Worm (Caenorhabditis elegans): ENCODE results near the gene R09A8.5.
A peak's percentile ranks its signal among the peaks of the same experiment; 100 is the strongest.

Gene R09A8.5

ce11 chrX:12679603-12680002, 39.2 kb upstream of the R09A8.5 start:
- TF ChIP-seq nhr-28 (tag; optimal IDR thresholded peaks at IDR 0.05): no peak
- no peak for TF ChIP-seq sptf-1 (tag; optimal IDR thresholded peaks at IDR 0.05)
- TF ChIP-seq lin-13 (tag; optimal IDR thresholded peaks at IDR 0.05): no peak
- TF ChIP-seq blmp-1 (tag; optimal IDR thresholded peaks at IDR 0.05): peak; percentile 66
- no peak for TF ChIP-seq mls-2 (tag; optimal IDR thresholded peaks at IDR 0.05)
- no peak for TF ChIP-seq zip-8 (tag; optimal IDR thresholded peaks at IDR 0.05)
- no peak for TF ChIP-seq elt-3 (tag; optimal IDR thresholded peaks at IDR 0.05)
- no peak for TF ChIP-seq mep-1 (tag; optimal IDR thresholded peaks at IDR 0.05)

- TF ChIP-seq ceh-43 (GFP tag; optimal IDR thresholded peaks at IDR 0.05) (no peak), ces-1 (GFP tag; optimal IDR thresholded peaks at IDR 0.05) (no peak)
These were observed 38.2 kb upstream of the R09A8.5 start, which contains the start of gene adt-1 for ce11 chrX:12678532-12678931. adt-1 (plus strand) TSS chrX:12678832.

- TF ChIP-seq nhr-28 (tag; optimal IDR thresholded peaks at IDR 0.05): no peak
- no peak for TF ChIP-seq zip-8 (tag; optimal IDR thresholded peaks at IDR 0.05)
- TF ChIP-seq sptf-1 (tag; optimal IDR thresholded peaks at IDR 0.05): no peak
- TF ChIP-seq hlh-1 (tag; optimal IDR thresholded peaks at IDR 0.05): no peak
- TF ChIP-seq ceh-43 (GFP tag; optimal IDR thresholded peaks at IDR 0.05): no peak
- TF ChIP-seq ceh-39 (tag; optimal IDR thresholded peaks at IDR 0.05): no peak
- no peak for TF ChIP-seq unc-62 (GFP tag; optimal IDR thresholded peaks at IDR 0.05)
- TF ChIP-seq mab-5 (tag; optimal IDR thresholded peaks at IDR 0.05): no peak
- no peak for TF ChIP-seq nhr-2 (tag; optimal IDR thresholded peaks at IDR 0.05)
- no peak for TF ChIP-seq sem-2 (GFP tag; optimal IDR thresholded peaks at IDR 0.05)
- TF ChIP-seq nhr-237 (tag; optimal IDR thresholded peaks at IDR 0.05): no peak
- no peak for TF ChIP-seq nhr-12 (tag; optimal IDR thresholded peaks at IDR 0.05)
- no peak for TF ChIP-seq lin-32 (GFP tag; optimal IDR thresholded peaks at IDR 0.05)
- TF ChIP-seq nhr-76 (tag; optimal IDR thresholded peaks at IDR 0.05): no peak
These were observed 36.8 kb upstream of the R09A8.5 start for ce11 chrX:12677113-12677512.

ce11 chrX:12671638-12672290, 31.4 kb upstream of the R09A8.5 start:
- TF ChIP-seq ham-2 (GFP tag; optimal IDR thresholded peaks at IDR 0.05) (no peak), nhr-2 (tag; optimal IDR thresholded peaks at IDR 0.05) (peak; percentile 5), unc-62 (GFP tag; optimal IDR thresholded peaks at IDR 0.05) (peak; percentile 59), ceh-39 (tag; optimal IDR thresholded peaks at IDR 0.05) (no peak), unc-120 (tag; optimal IDR thresholded peaks at IDR 0.05; ENCODE audit: poor library complexity, severe bottlenecking) (no peak), hlh-1 (tag; optimal IDR thresholded peaks at IDR 0.05) (peak; percentile 83), elt-1 (tag; optimal IDR thresholded peaks at IDR 0.05; ENCODE audit: borderline replicate concordance, insufficient read depth) (peak; percentile 98)

- TF ChIP-seq unc-39 (tag; optimal IDR thresholded peaks at IDR 0.05): no peak
- no peak for TF ChIP-seq nhr-76 (tag; optimal IDR thresholded peaks at IDR 0.05)
- TF ChIP-seq lin-13 (tag; optimal IDR thresholded peaks at IDR 0.05): no peak
- peak; percentile 23 for TF ChIP-seq drap-1 (GFP tag; optimal IDR thresholded peaks at IDR 0.05)
- TF ChIP-seq snpc-4 (tag; optimal IDR thresholded peaks at IDR 0.05): no peak
- peak; percentile 13 for TF ChIP-seq nhr-2 (tag; optimal IDR thresholded peaks at IDR 0.05)
- TF ChIP-seq lsy-2 (tag; optimal IDR thresholded peaks at IDR 0.05): peak; percentile 10
- TF ChIP-seq ceh-39 (tag; optimal IDR thresholded peaks at IDR 0.05): no peak
- TF ChIP-seq flh-1 (GFP tag; optimal IDR thresholded peaks at IDR 0.05): no peak
- no peak for TF ChIP-seq elt-1 (tag; optimal IDR thresholded peaks at IDR 0.05; ENCODE audit: borderline replicate concordance, insufficient read depth)
- TF ChIP-seq zip-8 (tag; optimal IDR thresholded peaks at IDR 0.05): no peak
- TF ChIP-seq elt-3 (tag; optimal IDR thresholded peaks at IDR 0.05): peak; percentile 55
- TF ChIP-seq mep-1 (tag; optimal IDR thresholded peaks at IDR 0.05): peak; percentile 5
- TF ChIP-seq ceh-83 (GFP tag; optimal IDR thresholded peaks at IDR 0.05): no peak
- TF ChIP-seq nhr-12 (tag; optimal IDR thresholded peaks at IDR 0.05): peak; percentile 10
- peak; percentile 76 for TF ChIP-seq mls-2 (tag; optimal IDR thresholded peaks at IDR 0.05)
- peak; percentile 72 for TF ChIP-seq hlh-1 (tag; optimal IDR thresholded peaks at IDR 0.05)
- peak; percentile 92 for TF ChIP-seq unc-120 (tag; optimal IDR thresholded peaks at IDR 0.05; ENCODE audit: poor library complexity, severe bottlenecking)
- peak; percentile 10 for TF ChIP-seq ztf-11 (tag; optimal IDR thresholded peaks at IDR 0.05)
- TF ChIP-seq ham-2 (GFP tag; optimal IDR thresholded peaks at IDR 0.05): peak; percentile 43
- peak; percentile 68 for TF ChIP-seq sptf-1 (tag; optimal IDR thresholded peaks at IDR 0.05)
- no peak for TF ChIP-seq bed-3 (GFP tag; optimal IDR thresholded peaks at IDR 0.05)
- peak; percentile 89 for TF ChIP-seq unc-62 (GFP tag; optimal IDR thresholded peaks at IDR 0.05)
- TF ChIP-seq tbx-8 (GFP tag; optimal IDR thresholded peaks at IDR 0.05): no peak
- peak; percentile 74 for TF ChIP-seq nhr-237 (tag; optimal IDR thresholded peaks at IDR 0.05)
- TF ChIP-seq ces-1 (GFP tag; optimal IDR thresholded peaks at IDR 0.05): peak; percentile 82
- TF ChIP-seq M03D4.4 (tag; optimal IDR thresholded peaks at IDR 0.05): peak; percentile 48
- no peak for TF ChIP-seq ceh-43 (GFP tag; optimal IDR thresholded peaks at IDR 0.05)
- no peak for TF ChIP-seq blmp-1 (tag; optimal IDR thresholded peaks at IDR 0.05)
- TF ChIP-seq lin-32 (GFP tag; optimal IDR thresholded peaks at IDR 0.05): no peak
- no peak for TF ChIP-seq cnd-1 (tag; optimal IDR thresholded peaks at IDR 0.05)
- TF ChIP-seq sem-2 (GFP tag; optimal IDR thresholded peaks at IDR 0.05): no peak
- peak; percentile 34 for TF ChIP-seq nhr-28 (tag; optimal IDR thresholded peaks at IDR 0.05)
- peak; percentile 35 for TF ChIP-seq pha-4 (tag; optimal IDR thresholded peaks at IDR 0.05)
- TF ChIP-seq mab-5 (tag; optimal IDR thresholded peaks at IDR 0.05): no peak
These were observed 30.0 kb upstream of the R09A8.5 start for ce11 chrX:12670385-12670784.
